Fruit fly (Drosophila melanogaster) whole organism, embryonic: ENCODE results near the gene CG43800.
A peak's percentile ranks its signal among the peaks of the same experiment; 100 is the strongest.

Experiments used
- Asciz ChIP-seq: fragments of 200-800 bp; sonication (Bioruptor generic); optimal IDR thresholded peaks from 2 replicates; lab custom pipeline; 2017; ENCODE audit warnings: missing biosample characterization, mild to moderate bottlenecking, missing genetic modification characterization, missing genetic modification reagents
- CG1024 ChIP-seq: fragments of 200-800 bp; sonication (Bioruptor generic); IDR thresholded peaks from 2 replicates; pipeline ENCODE4 v1.3.6; 2022; ENCODE audit warnings: missing biosample characterization, missing genetic modification characterization
- CG11085 ChIP-seq: fragments of 200-800 bp; sonication (Bioruptor generic); IDR thresholded peaks from 2 replicates; pipeline ENCODE4 v1.3.6; 2022; ENCODE audit warnings: missing biosample characterization, missing genetic modification characterization
- CG11093 ChIP-seq: fragments of 200-800 bp; sonication (Bioruptor generic); IDR thresholded peaks from 3 replicates; pipeline ENCODE4 v1.3.6; 2022; ENCODE audit warnings: missing biosample characterization, missing genetic modification characterization
- CG11504 ChIP-seq: fragments of 200-800 bp; sonication (Bioruptor generic); optimal IDR thresholded peaks from 3 replicates; lab custom pipeline; 2019; ENCODE audit warnings: missing biosample characterization, mild to moderate bottlenecking, missing genetic modification characterization, moderate library complexity
- CG12744 ChIP-seq: fragments of 200-800 bp; sonication (Bioruptor generic); optimal IDR thresholded peaks from 2 replicates; lab custom pipeline; 2016; ENCODE audit warnings: missing biosample characterization, missing genetic modification characterization
- CG16863 ChIP-seq: fragments of 200-800 bp; sonication (Bioruptor generic); optimal IDR thresholded peaks from 3 replicates; lab custom pipeline; 2016; ENCODE audit warnings: missing biosample characterization, missing genetic modification characterization
- CG17385 ChIP-seq: fragments of 200-800 bp; sonication (Bioruptor generic); optimal IDR thresholded peaks from 3 replicates; lab custom pipeline; 2018; ENCODE audit warnings: missing biosample characterization, mild to moderate bottlenecking, missing genetic modification characterization
- CG17912 ChIP-seq: fragments of 200-800 bp; sonication (Bioruptor generic); optimal IDR thresholded peaks from 2 replicates; lab custom pipeline; 2018; ENCODE audit warnings: missing biosample characterization, mild to moderate bottlenecking, missing genetic modification characterization
- CG2120 ChIP-seq: fragments of 200-800 bp; sonication (Bioruptor generic); optimal IDR thresholded peaks from 3 replicates; lab custom pipeline; 2016; ENCODE audit warnings: missing biosample characterization, missing genetic modification characterization
- CG2712 ChIP-seq: fragments of 200-800 bp; optimal IDR thresholded peaks from 3 replicates; lab custom pipeline; 2019; ENCODE audit warnings: missing biosample characterization, mild to moderate bottlenecking, missing genetic modification characterization, moderate library complexity
- CG32772 ChIP-seq: fragments of 200-800 bp; sonication (Bioruptor generic); IDR thresholded peaks from 2 replicates; pipeline ENCODE4 v1.3.6; 2022; ENCODE audit warnings: missing biosample characterization, missing genetic modification characterization
- CG4707 ChIP-seq: fragments of 200-800 bp; sonication (Bioruptor generic); optimal IDR thresholded peaks from 2 replicates; lab custom pipeline; 2018; ENCODE audit warnings: missing biosample characterization, mild to moderate bottlenecking, missing genetic modification characterization, moderate library complexity
- CG6765 ChIP-seq: fragments of 200-800 bp; sonication (Bioruptor generic); optimal IDR thresholded peaks from 3 replicates; lab custom pipeline; 2017; ENCODE audit warnings: missing biosample characterization, mild to moderate bottlenecking, missing genetic modification characterization
- CG6791 ChIP-seq: fragments of 200-800 bp; sonication (Bioruptor generic); IDR thresholded peaks from 3 replicates; pipeline ENCODE4 v1.3.6; 2022; ENCODE audit warnings: missing biosample characterization, missing genetic modification characterization; ENCODE audit not compliant: partially characterized antibody
- CG7271 ChIP-seq: fragments of 200-800 bp; sonication (Bioruptor generic); optimal IDR thresholded peaks from 2 replicates; lab custom pipeline; 2018; ENCODE audit warnings: missing biosample characterization, mild to moderate bottlenecking, missing genetic modification characterization, moderate library complexity
- CG7963 ChIP-seq: fragments of 200-800 bp; sonication (Bioruptor generic); IDR thresholded peaks from 3 replicates; pipeline ENCODE4 v1.3.6; 2022; ENCODE audit warnings: missing biosample characterization, missing genetic modification characterization; ENCODE audit not compliant: partially characterized antibody
- Doc2 ChIP-seq: fragments of 200-800 bp; sonication (Bioruptor generic); IDR thresholded peaks from 2 replicates; pipeline ENCODE4 v1.3.6; 2022; ENCODE audit warnings: missing biosample characterization, missing genetic modification characterization
- Dref ChIP-seq: fragments of 200-800 bp; sonication (Bioruptor generic); IDR thresholded peaks from 2 replicates; pipeline ENCODE4 v1.3.6; 2022; ENCODE audit warnings: missing biosample characterization, missing genetic modification characterization
- Ets65A ChIP-seq: fragments of 200-800 bp; sonication (Bioruptor generic); peaks from one replicate; lab custom pipeline; 2016; ENCODE audit warnings: missing biosample characterization, missing genetic modification characterization
- Gsc ChIP-seq: fragments of 200-800 bp; sonication (Bioruptor generic); IDR thresholded peaks from 2 replicates; pipeline ENCODE4 v1.3.6; 2022; ENCODE audit warnings: missing biosample characterization, missing genetic modification characterization
- HLH54F ChIP-seq: fragments of 200-800 bp; sonication (Bioruptor generic); optimal IDR thresholded peaks from 3 replicates; lab custom pipeline; 2016; ENCODE audit warnings: missing biosample characterization, missing genetic modification characterization
- Hand ChIP-seq: fragments of 200-800 bp; sonication (Bioruptor generic); optimal IDR thresholded peaks from 2 replicates; lab custom pipeline; 2017; ENCODE audit warnings: mild to moderate bottlenecking, missing biosample characterization, missing genetic modification reagents, missing genetic modification characterization
- HmgZ ChIP-seq: fragments of 200-800 bp; sonication (Bioruptor generic); optimal IDR thresholded peaks from 2 replicates; lab custom pipeline; 2018; ENCODE audit warnings: missing biosample characterization, mild to moderate bottlenecking, missing genetic modification characterization
- Nf-YA ChIP-seq: fragments of 200-800 bp; sonication (Bioruptor generic); IDR thresholded peaks from 2 replicates; pipeline ENCODE4 v1.3.6; 2022; ENCODE audit warnings: missing biosample characterization, missing genetic modification characterization
- Poxn ChIP-seq: fragments of 200-800 bp; sonication (Bioruptor generic); IDR thresholded peaks from 2 replicates; pipeline ENCODE4 v1.3.6; 2022; ENCODE audit warnings: missing biosample characterization, missing genetic modification characterization
- Rfx ChIP-seq: fragments of 200-800 bp; sonication (Bioruptor generic); IDR thresholded peaks from 2 replicates; pipeline ENCODE4 v1.3.6; 2022; ENCODE audit warnings: missing biosample characterization, missing genetic modification characterization
- Taf1 ChIP-seq: fragments of 200-800 bp; sonication (Bioruptor generic); IDR thresholded peaks from 2 replicates; pipeline ENCODE4 v1.3.6; 2022; ENCODE audit warnings: missing biosample characterization, missing genetic modification characterization
- ara ChIP-seq: fragments of 200-800 bp; sonication (Bioruptor generic); IDR thresholded peaks from 2 replicates; pipeline ENCODE4 v1.3.6; 2022; ENCODE audit warnings: missing biosample characterization, missing genetic modification characterization
- ase ChIP-seq: fragments of 200-800 bp; sonication (Bioruptor generic); IDR thresholded peaks from 3 replicates; pipeline ENCODE4 v1.3.6; 2022; ENCODE audit warnings: missing biosample characterization, missing genetic modification characterization
- bab2 ChIP-seq: fragments of 200-800 bp; sonication (Bioruptor generic); optimal IDR thresholded peaks from 2 replicates; lab custom pipeline; 2016; ENCODE audit warnings: missing biosample characterization, missing genetic modification characterization
- chm ChIP-seq: fragments of 200-800 bp; sonication (Bioruptor generic); IDR thresholded peaks from 2 replicates; pipeline ENCODE4 v1.3.6; 2022; ENCODE audit warnings: missing biosample characterization, missing genetic modification characterization
- cwo ChIP-seq: fragments of 200-800 bp; sonication (Bioruptor generic); optimal IDR thresholded peaks from 3 replicates; lab custom pipeline; 2017; ENCODE audit warnings: missing biosample characterization, missing genetic modification characterization, mild to moderate bottlenecking, moderate library complexity, missing genetic modification reagents
- danr ChIP-seq: fragments of 200-800 bp; sonication (Bioruptor generic); IDR thresholded peaks from 2 replicates; pipeline ENCODE4 v1.3.6; 2022; ENCODE audit warnings: missing biosample characterization, missing genetic modification characterization
- dimm ChIP-seq: fragments of 200-800 bp; sonication (Bioruptor generic); IDR thresholded peaks from 2 replicates; pipeline ENCODE4 v1.3.6; 2022; ENCODE audit warnings: missing biosample characterization, missing genetic modification characterization
- gcm ChIP-seq: fragments of 200-800 bp; sonication (Bioruptor generic); optimal IDR thresholded peaks from 2 replicates; lab custom pipeline; 2019; ENCODE audit warnings: missing biosample characterization, mild to moderate bottlenecking, missing genetic modification characterization, moderate library complexity
- gsb-n ChIP-seq: fragments of 200-800 bp; sonication (Bioruptor generic); optimal IDR thresholded peaks from 3 replicates; lab custom pipeline; 2018; ENCODE audit warnings: missing biosample characterization, mild to moderate bottlenecking, missing genetic modification characterization
- gt ChIP-seq: fragments of 200-800 bp; sonication (Bioruptor generic); IDR thresholded peaks from 2 replicates; pipeline ENCODE4 v1.3.6; 2022; ENCODE audit warnings: missing biosample characterization, missing genetic modification characterization
- h ChIP-seq: fragments of >200 bp; optimal IDR thresholded peaks from 2 replicates; lab custom pipeline; 2017
- inv ChIP-seq: fragments of 200-800 bp; sonication (Bioruptor generic); IDR thresholded peaks from 2 replicates; pipeline ENCODE4 v1.3.6; 2022; ENCODE audit warnings: missing biosample characterization, missing genetic modification characterization; ENCODE audit not compliant: partially characterized antibody
- jing ChIP-seq: fragments of 200-800 bp; sonication (Bioruptor generic); optimal IDR thresholded peaks from 2 replicates; lab custom pipeline; 2018; ENCODE audit warnings: missing biosample characterization, mild to moderate bottlenecking, missing genetic modification characterization
- knrl ChIP-seq: fragments of 200-800 bp; sonication (Bioruptor generic); IDR thresholded peaks from 3 replicates; pipeline ENCODE4 v1.3.6; 2022; ENCODE audit warnings: missing biosample characterization, missing genetic modification characterization; ENCODE audit not compliant: partially characterized antibody
- nerfin-2 ChIP-seq: fragments of 200-800 bp; sonication (Bioruptor generic); IDR thresholded peaks from 2 replicates; pipeline ENCODE4 v1.3.6; 2022; ENCODE audit warnings: missing biosample characterization, missing genetic modification characterization; ENCODE audit not compliant: partially characterized antibody
- peb ChIP-seq: fragments of 200-800 bp; sonication (Bioruptor generic); IDR thresholded peaks from 2 replicates; pipeline ENCODE4 v1.3.6; 2022; ENCODE audit warnings: missing biosample characterization, missing genetic modification characterization
- pfk ChIP-seq: fragments of 200-800 bp; sonication (Bioruptor generic); optimal IDR thresholded peaks from 2 replicates; lab custom pipeline; 2018; ENCODE audit warnings: missing biosample characterization, mild to moderate bottlenecking, missing genetic modification characterization, moderate library complexity
- pnt ChIP-seq: fragments of 200-800 bp; sonication (Bioruptor generic); optimal IDR thresholded peaks from 3 replicates; lab custom pipeline; 2016; ENCODE audit warnings: missing biosample characterization, missing genetic modification characterization
- pum ChIP-seq: fragments of 200-800 bp; sonication (Bioruptor generic); optimal IDR thresholded peaks from 2 replicates; lab custom pipeline; 2016; ENCODE audit warnings: missing biosample characterization, missing genetic modification characterization
- tin ChIP-seq: fragments of 200-800 bp; sonication (Bioruptor generic); optimal IDR thresholded peaks from 3 replicates; lab custom pipeline; 2016; ENCODE audit warnings: missing biosample characterization, missing genetic modification characterization
- tll ChIP-seq, 2 experiments: fragments of 200-800 bp in 1 of 2; fragments of >200 bp in 1 of 2; sonication (Bioruptor generic) in 1 of 2; optimal IDR thresholded peaks; 2 replicates each; lab custom pipeline; 2017 to 2019; ENCODE audit warnings: missing biosample characterization in 2 of 2, missing genetic modification characterization in 2 of 2, mild to moderate bottlenecking in 1 of 2, moderate library complexity in 1 of 2
- unc-4 ChIP-seq: fragments of 200-800 bp; sonication (Bioruptor generic); IDR thresholded peaks from 2 replicates; pipeline ENCODE4 v1.3.6; 2022; ENCODE audit warnings: missing biosample characterization, missing genetic modification characterization; ENCODE audit not compliant: partially characterized antibody
- yki ChIP-seq: fragments of >200 bp; optimal IDR thresholded peaks from 3 replicates; lab custom pipeline; 2018
- z ChIP-seq: fragments of 200-800 bp; sonication (Bioruptor generic); IDR thresholded peaks from 3 replicates; pipeline ENCODE4 v1.3.6; 2022; ENCODE audit warnings: missing biosample characterization, missing genetic modification characterization

CG43800 gene

DNA sequence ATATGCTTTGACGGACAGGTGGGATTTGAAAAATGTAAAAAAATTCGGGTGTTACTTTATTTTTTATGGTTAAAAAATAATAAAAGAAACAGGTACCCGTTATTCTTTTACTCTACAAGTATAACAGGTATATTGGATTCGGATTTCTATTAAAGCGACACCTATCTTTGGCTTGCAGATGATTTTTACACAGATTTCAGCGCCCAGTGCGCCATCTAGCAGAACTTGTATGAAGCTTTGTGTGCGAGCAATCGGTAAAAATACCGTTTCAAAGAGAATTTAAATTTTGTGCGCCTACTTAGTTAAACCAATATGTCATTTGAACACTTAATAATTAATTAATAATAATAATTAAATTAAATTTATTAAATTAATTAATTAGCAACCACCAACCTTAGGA is 25.5 kb upstream of the CG43800 start (continued):
- TF ChIP-seq CG17912 (GFP tag; lab: Kevin White, UChicago): peak; percentile 52
- 0 out of 3 replicates have a peak, but pooled peaks have one; percentile 23 for TF ChIP-seq ase
- no peak for TF ChIP-seq h (lab: Kevin White, UChicago)
- 0 out of 2 replicates have a peak, but pooled peaks have one; percentile 13 for TF ChIP-seq peb
- TF ChIP-seq Poxn: no peak
- no peak for TF ChIP-seq chm (GFP tag; lab: Robert Waterston, UW)
- TF ChIP-seq CG7963: no peak
- TF ChIP-seq nerfin-2 (GFP tag; lab: Robert Waterston, UW): no peak
- TF ChIP-seq CG16863 (GFP tag; lab: Kevin White, UChicago): peak; percentile 12
- TF ChIP-seq jing (GFP tag; lab: Kevin White, UChicago): no peak
- peak; percentile 35 for TF ChIP-seq ara (GFP tag; lab: Robert Waterston, UW)
- no peak for TF ChIP-seq CG1024 (GFP tag; lab: Robert Waterston, UW)
- no peak for TF ChIP-seq cwo
- TF ChIP-seq HLH54F (GFP tag; lab: Kevin White, UChicago): peak; percentile 45
- peak; percentile 87 for TF ChIP-seq Ets65A
- TF ChIP-seq pnt (GFP tag; lab: Kevin White, UChicago): peak; percentile 47
- TF ChIP-seq pum: peak; percentile 53
- no peak for TF ChIP-seq Doc2 (GFP tag; lab: Robert Waterston, UW)
- peak; percentile 60 for TF ChIP-seq CG2712 (tag; lab: Kevin White, UChicago)
- peak; percentile 67 for TF ChIP-seq HmgZ (tag; lab: Kevin White, UChicago)
- TF ChIP-seq Gsc (GFP tag; lab: Robert Waterston, UW): no peak
- no peak for TF ChIP-seq CG4707
- peak; percentile 36; the same call in 1 of the 3 replicates for TF ChIP-seq knrl (GFP tag; lab: Robert Waterston, UW)
- peak; percentile 30; the same call in 1 of the 2 replicates for TF ChIP-seq gt (GFP tag; lab: Robert Waterston, UW)
- TF ChIP-seq tll (GFP tag; optimal IDR thresholded peaks at IDR 0.05; lab: Kevin White, UChicago): no peak
- TF ChIP-seq CG11093: no peak
- TF ChIP-seq CG11085: no peak
- TF ChIP-seq pfk: no peak
- TF ChIP-seq CG6791 (GFP tag; lab: Robert Waterston, UW): peak; percentile 59; the same call in 2 of the 3 replicates
- no peak for TF ChIP-seq yki (lab: Kevin White, UChicago)
- TF ChIP-seq danr (GFP tag; lab: Robert Waterston, UW): no peak
- no peak for TF ChIP-seq Taf1 (GFP tag; lab: Robert Waterston, UW)
- no peak for TF ChIP-seq Hand
- TF ChIP-seq CG17385 (GFP tag; lab: Kevin White, UChicago): peak; percentile 44
- TF ChIP-seq gcm (GFP tag; lab: Kevin White, UChicago): no peak
- peak; percentile 15 for TF ChIP-seq gsb-n (tag; lab: Kevin White, UChicago)
- no peak for TF ChIP-seq inv (GFP tag; lab: Robert Waterston, UW)
- TF ChIP-seq dimm (GFP tag; lab: Robert Waterston, UW): no peak
- peak; percentile 84 for TF ChIP-seq Rfx (GFP tag; lab: Robert Waterston, UW)
- no peak for TF ChIP-seq CG7271 (tag; lab: Kevin White, UChicago)
- TF ChIP-seq tin (GFP tag; lab: Kevin White, UChicago): peak; percentile 71
- peak; percentile 16 for TF ChIP-seq CG12744 (GFP tag; lab: Kevin White, UChicago)
- TF ChIP-seq Asciz (GFP tag; lab: Kevin White, UChicago): no peak
- no peak for TF ChIP-seq Nf-YA
- TF ChIP-seq CG32772 (GFP tag; lab: Robert Waterston, UW): peak; percentile 42; the same call in 1 of the 2 replicates
- TF ChIP-seq unc-4 (GFP tag; lab: Robert Waterston, UW): no peak
- TF ChIP-seq z (GFP tag; lab: Robert Waterston, UW): no peak
- no peak for TF ChIP-seq Dref (GFP tag; lab: Robert Waterston, UW)
- TF ChIP-seq CG2120 (GFP tag; lab: Kevin White, UChicago): peak; percentile 50
- TF ChIP-seq CG6765: no peak
- TF ChIP-seq CG11504 (tag; lab: Kevin White, UChicago): peak; percentile 67
- TF ChIP-seq bab2 (GFP tag; lab: Kevin White, UChicago): peak; percentile 51
